Fruit fly (Drosophila melanogaster) whole organism, pupa: Measurements from ENCODE around the gene tai.

ENCODE experiments used
- CG10348 ChIP-seq: fragments of 200-800 bp; sonication (Bioruptor generic); IDR thresholded peaks from 2 replicates; pipeline ENCODE4 v1.3.6; 2022; ENCODE audit warnings: missing biosample characterization, missing genetic modification characterization
- CG12605 ChIP-seq: fragments of 200-800 bp; sonication (Bioruptor generic); IDR thresholded peaks from 2 replicates; pipeline ENCODE4 v1.3.6; 2022; ENCODE audit warnings: missing biosample characterization, missing genetic modification characterization
- CG15710 ChIP-seq: fragments of 200-800 bp; sonication (Bioruptor generic); optimal IDR thresholded peaks from 2 replicates; lab custom pipeline; 2018; ENCODE audit warnings: missing biosample characterization, mild to moderate bottlenecking, missing genetic modification characterization, moderate library complexity
- CG9948 ChIP-seq: fragments of 200-800 bp; sonication (Bioruptor generic); optimal IDR thresholded peaks from 2 replicates; lab custom pipeline; 2018; ENCODE audit warnings: missing biosample characterization, mild to moderate bottlenecking, missing genetic modification characterization, moderate library complexity
- D1 ChIP-seq: fragments of 200-800 bp; sonication (Bioruptor generic); optimal IDR thresholded peaks from 2 replicates; lab custom pipeline; 2018; ENCODE audit warnings: missing biosample characterization, mild to moderate bottlenecking, missing genetic modification characterization, moderate library complexity
- EcR ChIP-seq: fragments of 200-800 bp; sonication (Bioruptor generic); optimal IDR thresholded peaks from 3 replicates; lab custom pipeline; 2019; ENCODE audit warnings: missing biosample characterization, missing genetic modification characterization, mild to moderate bottlenecking, moderate library complexity, missing genetic modification reagents
- Ets98B ChIP-seq: fragments of 200-800 bp; sonication (Bioruptor generic); IDR thresholded peaks from 2 replicates; pipeline ENCODE4 v1.3.6; 2022; ENCODE audit warnings: missing biosample characterization, missing genetic modification characterization
- Pif1A ChIP-seq: fragments of 200-800 bp; sonication (Bioruptor generic); optimal IDR thresholded peaks from 3 replicates; lab custom pipeline; 2016; ENCODE audit warnings: missing biosample characterization, missing genetic modification characterization
- gl ChIP-seq: fragments of 200-800 bp; sonication (Bioruptor generic); optimal IDR thresholded peaks from 2 replicates; lab custom pipeline; 2018; ENCODE audit warnings: missing biosample characterization, mild to moderate bottlenecking, missing genetic modification characterization
- rn ChIP-seq: fragments of 200-800 bp; sonication (Bioruptor generic); IDR thresholded peaks from 2 replicates; pipeline ENCODE4 v1.3.6; 2022; ENCODE audit warnings: missing biosample characterization, missing genetic modification characterization

- peak; percentile 53 for TF ChIP-seq EcR (GFP tag; lab: Kevin White, UChicago)
- peak; percentile 20 for TF ChIP-seq D1 (tag; lab: Kevin White, UChicago)
- TF ChIP-seq CG9948 (tag; lab: Kevin White, UChicago): no peak
- TF ChIP-seq CG12605: no peak
- TF ChIP-seq rn: no peak
- TF ChIP-seq CG10348: no peak
- peak; percentile 41 for TF ChIP-seq CG15710 (tag; lab: Kevin White, UChicago)
- TF ChIP-seq Pif1A (GFP tag; lab: Kevin White, UChicago): peak; percentile 60
- peak; percentile 64 for TF ChIP-seq gl
- peak; percentile 49 for TF ChIP-seq Ets98B (GFP tag; lab: Robert Waterston, UW)
Measured at dm6 chr2L:9190270-9190669, 23.7 kb downstream of the tai start.
